Worm (Caenorhabditis elegans): ENCODE measurements around the gene his-59.

DNA sequence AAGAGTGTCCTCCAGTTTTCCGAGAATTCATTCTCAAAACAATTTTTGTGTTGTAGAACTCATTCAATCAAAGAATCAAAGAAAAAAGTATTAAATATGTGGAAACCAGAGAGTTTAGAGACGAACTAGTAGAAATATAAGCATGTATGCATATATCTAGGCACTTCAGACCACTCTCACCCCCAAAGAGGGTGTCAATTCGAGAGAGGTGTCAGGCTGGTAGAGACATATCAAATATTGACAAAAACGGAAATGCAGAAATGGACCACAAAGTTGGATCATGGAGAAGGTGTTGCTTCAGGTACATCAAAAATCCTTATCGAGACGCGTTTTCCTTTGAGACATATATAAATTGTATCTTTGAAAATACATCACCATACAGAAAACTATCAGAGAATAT lies 35.7 kb downstream of the his-59 start:
- no peak for TF ChIP-seq nhr-28 (tag; optimal IDR thresholded peaks at IDR 0.05)
- no peak for TF ChIP-seq elt-1 (tag; optimal IDR thresholded peaks at IDR 0.05; ENCODE audit: borderline replicate concordance, insufficient read depth)
- TF ChIP-seq mab-5 (tag; optimal IDR thresholded peaks at IDR 0.05): no peak
- TF ChIP-seq unc-62 (GFP tag; optimal IDR thresholded peaks at IDR 0.05): no peak
- TF ChIP-seq pha-4 (tag; optimal IDR thresholded peaks at IDR 0.05): peak; percentile 51
- TF ChIP-seq sptf-1 (tag; optimal IDR thresholded peaks at IDR 0.05): no peak
- TF ChIP-seq tbx-8 (GFP tag; optimal IDR thresholded peaks at IDR 0.05): no peak
- TF ChIP-seq mep-1 (tag; optimal IDR thresholded peaks at IDR 0.05): no peak
- TF ChIP-seq lsy-2 (tag; optimal IDR thresholded peaks at IDR 0.05): no peak
- TF ChIP-seq lin-13 (tag; optimal IDR thresholded peaks at IDR 0.05): no peak

All from whole organism, mixed stage, embryonic.